Fruit fly (Drosophila melanogaster) whole organism, embryonic: ENCODE data around the gene ND-49.

ENCODE experiments used
- CG1529 ChIP-seq: fragments of 200-800 bp; sonication (Bioruptor generic); optimal IDR thresholded peaks from 3 replicates; lab custom pipeline; 2018; ENCODE audit warnings: missing biosample characterization, missing genetic modification characterization
- Dbx ChIP-seq: fragments of 200-800 bp; sonication (Bioruptor generic); IDR thresholded peaks from 3 replicates; pipeline ENCODE4 v1.3.6; 2022; ENCODE audit warnings: missing biosample characterization, missing genetic modification characterization
- pita ChIP-seq: fragments of 200-800 bp; sonication (Bioruptor generic); optimal IDR thresholded peaks from 2 replicates; lab custom pipeline; 2017; ENCODE audit warnings: missing biosample characterization, mild to moderate bottlenecking, missing genetic modification characterization

DNA sequence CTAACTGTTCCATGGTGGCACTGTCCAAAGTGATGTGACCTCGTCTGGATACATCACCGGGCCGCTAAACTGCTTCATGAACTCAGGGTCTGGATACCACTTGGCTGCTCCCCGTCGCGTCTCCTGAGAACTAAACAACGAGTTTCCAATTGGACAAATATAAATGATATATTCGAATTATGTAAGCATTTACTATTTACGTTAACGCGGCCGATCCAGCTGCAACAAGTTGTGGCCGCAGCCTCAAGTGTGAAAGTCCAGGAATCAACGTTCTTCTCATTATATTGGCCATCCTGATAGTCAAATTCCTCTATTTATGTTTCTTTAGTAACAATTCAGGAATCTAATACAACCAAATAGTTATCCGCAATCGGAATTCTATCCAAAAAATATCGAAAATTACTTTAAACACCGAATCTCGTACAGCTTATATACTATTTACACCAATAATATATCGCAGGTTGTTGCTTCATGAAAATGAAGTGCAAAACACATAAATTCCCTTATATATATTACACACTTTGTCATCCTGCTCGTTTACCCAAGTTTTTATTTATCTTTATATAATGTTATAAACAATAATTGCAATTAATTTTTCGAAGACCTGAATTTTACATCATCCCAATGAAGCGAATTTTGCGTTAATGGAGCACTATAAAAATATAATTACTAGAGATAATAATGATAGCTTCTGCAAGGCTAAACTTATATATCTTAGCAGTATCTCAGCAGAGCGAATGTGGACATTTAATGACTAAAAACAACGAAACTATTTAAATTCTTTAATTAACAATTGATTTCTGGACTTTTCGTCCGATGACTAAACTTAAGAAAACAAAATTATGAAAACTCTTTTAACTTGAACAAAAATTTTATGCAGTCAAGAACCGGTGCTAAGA lies 701 bp downstream of the ND-49 start:
- TF ChIP-seq pita (GFP tag; lab: Kevin White, UChicago) (no peak), Dbx (GFP tag; lab: Robert Waterston, UW) (no peak), CG1529 (GFP tag; lab: Kevin White, UChicago) (no peak)
